Fruit fly (Drosophila melanogaster) whole organism, wandering third instar larva: ENCODE measurements around the gene RYa-R.

Experiments used
- Abd-B ChIP-seq: fragments of >200 bp; optimal IDR thresholded peaks from 2 replicates; lab custom pipeline; 2017; ENCODE audit warnings: missing biosample characterization, missing genetic modification characterization
- CG32264 ChIP-seq: fragments of 200-800 bp; sonication (Bioruptor generic); optimal IDR thresholded peaks from 2 replicates; lab custom pipeline; 2016; ENCODE audit warnings: missing biosample characterization, missing genetic modification characterization
- CG9705 ChIP-seq: fragments of 200-800 bp; sonication (Bioruptor generic); optimal IDR thresholded peaks from 2 replicates; lab custom pipeline; 2018; ENCODE audit warnings: missing biosample characterization, mild to moderate bottlenecking, missing genetic modification characterization
- CrebA ChIP-seq: fragments of 200-800 bp; sonication (Bioruptor generic); optimal IDR thresholded peaks from 2 replicates; lab custom pipeline; 2016; ENCODE audit warnings: missing biosample characterization, mild to moderate bottlenecking, missing genetic modification characterization, borderline replicate concordance
- Dfd ChIP-seq: fragments of >200 bp; optimal IDR thresholded peaks from 2 replicates; lab custom pipeline; 2017; ENCODE audit warnings: missing biosample characterization, missing genetic modification characterization
- Dif ChIP-seq: fragments of 200-275, 200-300 bp; sonication (Bioruptor generic); optimal IDR thresholded peaks from 2 replicates; lab custom pipeline; 2018; ENCODE audit warnings: missing biosample characterization, missing genetic modification characterization; ENCODE audit not compliant: partially characterized antibody
- GATAd ChIP-seq: sonication (Bioruptor generic); optimal IDR thresholded peaks from 2 replicates; lab custom pipeline; 2016; ENCODE audit warnings: missing biosample characterization, missing genetic modification characterization
- HLH106 ChIP-seq: fragments of 200-800 bp; optimal IDR thresholded peaks from 3 replicates; lab custom pipeline; 2019; ENCODE audit warnings: missing biosample characterization, mild to moderate bottlenecking, missing genetic modification characterization, moderate library complexity
- Hnf4 ChIP-seq: fragments of 200-800 bp; sonication (Bioruptor generic); optimal IDR thresholded peaks from 2 replicates; lab custom pipeline; 2016; ENCODE audit warnings: missing biosample characterization, mild to moderate bottlenecking, missing genetic modification characterization
- Hr83 ChIP-seq: fragments of 200-300 bp; sonication (Bioruptor generic); optimal IDR thresholded peaks from 2 replicates; lab custom pipeline; 2016; ENCODE audit warnings: missing biosample characterization, mild to moderate bottlenecking, missing genetic modification characterization, moderate library complexity; ENCODE audit not compliant: poor library complexity, severe bottlenecking
- Jra ChIP-seq: sonication (Bioruptor generic); optimal IDR thresholded peaks from 2 replicates; lab custom pipeline; 2016; ENCODE audit warnings: missing biosample characterization, missing genetic modification characterization
- Mio ChIP-seq: sonication (Bioruptor generic); optimal IDR thresholded peaks from 2 replicates; lab custom pipeline; 2016; ENCODE audit warnings: missing biosample characterization, missing genetic modification characterization
- Myc ChIP-seq: fragments of >200 bp; optimal IDR thresholded peaks from 2 replicates; lab custom pipeline; 2017
- N ChIP-seq: fragments of >200 bp; optimal IDR thresholded peaks from 2 replicates; lab custom pipeline; 2018; ENCODE audit warnings: missing biosample characterization, missing external identifiers, missing genetic modification characterization
- OdsH ChIP-seq: fragments of 200-800 bp; sonication (Bioruptor generic); optimal IDR thresholded peaks from 2 replicates; lab custom pipeline; 2016; ENCODE audit warnings: missing biosample characterization, mild to moderate bottlenecking, missing genetic modification characterization
- Rel ChIP-seq, 2 experiments: fragments of 200-800 bp; sonication (Bioruptor generic) in 1 of 2; optimal IDR thresholded peaks; 2 replicates in 1 of 2; 3 replicates in 1 of 2; lab custom pipeline; 2016 to 2019; ENCODE audit warnings: mild to moderate bottlenecking in 2 of 2, missing biosample characterization in 2 of 2, missing genetic modification characterization in 2 of 2, moderate library complexity in 1 of 2
- Sp1 ChIP-seq: fragments of 200-800 bp; sonication (Bioruptor generic); optimal IDR thresholded peaks from 3 replicates; lab custom pipeline; 2019; ENCODE audit warnings: missing biosample characterization, mild to moderate bottlenecking, missing genetic modification characterization, moderate library complexity
- Vsx2 ChIP-seq: fragments of 200-300, 225-300 bp; sonication (Bioruptor generic); optimal IDR thresholded peaks from 2 replicates; lab custom pipeline; 2018; ENCODE audit warnings: missing biosample characterization, missing genetic modification characterization; ENCODE audit not compliant: partially characterized antibody
- br ChIP-seq: fragments of 200-800 bp; sonication (Bioruptor generic); optimal IDR thresholded peaks from 2 replicates; lab custom pipeline; 2016; ENCODE audit warnings: missing biosample characterization, missing genetic modification characterization
- brk ChIP-seq: fragments of 200-800 bp; sonication (Bioruptor generic); optimal IDR thresholded peaks from 2 replicates; lab custom pipeline; 2016; ENCODE audit warnings: missing biosample characterization, mild to moderate bottlenecking, missing genetic modification characterization
- dl ChIP-seq, 2 experiments: fragments of 175-275, 200-275 bp in 1 of 2; fragments of 200-275 bp in 1 of 2; sonication (Bioruptor generic); optimal IDR thresholded peaks; lab custom pipeline; 2018; ENCODE audit warnings: mild to moderate bottlenecking in 2 of 2, missing biosample characterization in 2 of 2, missing genetic modification characterization in 2 of 2, moderate library complexity in 2 of 2; ENCODE audit not compliant: partially characterized antibody in 2 of 2, insufficient read depth in 1 of 2
- dmrt93B ChIP-seq: fragments of 200-800 bp; sonication (Bioruptor generic); optimal IDR thresholded peaks from 2 replicates; lab custom pipeline; 2018; ENCODE audit warnings: missing biosample characterization, mild to moderate bottlenecking, missing genetic modification characterization
- dsf ChIP-seq: sonication (Bioruptor generic); optimal IDR thresholded peaks from 2 replicates; lab custom pipeline; 2016; ENCODE audit warnings: missing biosample characterization, missing genetic modification characterization, borderline replicate concordance
- ey ChIP-seq: fragments of 200-800 bp; sonication (Bioruptor generic); optimal IDR thresholded peaks from 2 replicates; lab custom pipeline; 2016; ENCODE audit warnings: missing biosample characterization, missing genetic modification characterization
- foxo ChIP-seq, 2 experiments: fragments of 200-800 bp; sonication (Bioruptor generic); optimal IDR thresholded peaks; 2 replicates in 1 of 2; 3 replicates in 1 of 2; lab custom pipeline; 2016 to 2017; ENCODE audit warnings: missing biosample characterization in 2 of 2, missing genetic modification characterization in 2 of 2
- h ChIP-seq: fragments of 200-800 bp; sonication (Bioruptor generic); optimal IDR thresholded peaks from 3 replicates; lab custom pipeline; 2016; ENCODE audit warnings: missing biosample characterization, mild to moderate bottlenecking, missing genetic modification characterization
- lola ChIP-seq: fragments of >200 bp; optimal IDR thresholded peaks from 2 replicates; lab custom pipeline; 2017; ENCODE audit warnings: missing biosample characterization, missing genetic modification characterization
- psq ChIP-seq: fragments of 200-800 bp; sonication (Bioruptor generic); optimal IDR thresholded peaks from 3 replicates; lab custom pipeline; 2017; ENCODE audit warnings: missing biosample characterization, mild to moderate bottlenecking, missing genetic modification characterization, moderate library complexity
- rgr ChIP-seq: fragments of 200-800 bp; sonication (Bioruptor generic); optimal IDR thresholded peaks from 3 replicates; lab custom pipeline; 2016; ENCODE audit warnings: missing biosample characterization, mild to moderate bottlenecking, missing genetic modification characterization
- sv ChIP-seq: fragments of 200-800 bp; sonication (Bioruptor generic); optimal IDR thresholded peaks from 3 replicates; lab custom pipeline; 2016; ENCODE audit warnings: missing biosample characterization, missing genetic modification characterization
- tai ChIP-seq: sonication (Bioruptor generic); optimal IDR thresholded peaks from 2 replicates; lab custom pipeline; 2016; ENCODE audit warnings: missing biosample characterization, missing genetic modification characterization
- usp ChIP-seq: fragments of >200 bp; optimal IDR thresholded peaks from 2 replicates; lab custom pipeline; 2017; ENCODE audit warnings: missing biosample characterization, missing genetic modification characterization

RYa-R gene

DNA sequence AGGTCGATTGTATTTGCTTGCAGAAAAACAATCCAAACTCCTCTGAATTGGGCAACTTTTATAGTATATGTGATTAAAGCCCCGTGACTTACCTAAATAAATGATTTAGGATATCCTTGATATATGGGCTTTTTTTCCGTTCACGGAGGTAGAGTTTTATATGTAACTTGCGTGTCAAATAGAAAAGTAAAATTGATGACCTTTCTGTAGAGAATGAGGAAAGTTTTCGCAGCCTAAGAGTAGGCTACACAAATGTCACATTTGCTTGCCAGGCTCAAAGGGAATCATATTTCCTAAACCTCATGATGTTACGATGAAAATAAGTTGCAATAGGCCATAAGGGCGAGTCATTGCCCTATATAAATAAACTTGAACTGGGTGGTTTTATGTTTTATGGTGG, 59.4 kb downstream of the RYa-R start:
- no peak for TF ChIP-seq ey
- peak; percentile 14 for TF ChIP-seq Myc (lab: Kevin White, UChicago)

DNA sequence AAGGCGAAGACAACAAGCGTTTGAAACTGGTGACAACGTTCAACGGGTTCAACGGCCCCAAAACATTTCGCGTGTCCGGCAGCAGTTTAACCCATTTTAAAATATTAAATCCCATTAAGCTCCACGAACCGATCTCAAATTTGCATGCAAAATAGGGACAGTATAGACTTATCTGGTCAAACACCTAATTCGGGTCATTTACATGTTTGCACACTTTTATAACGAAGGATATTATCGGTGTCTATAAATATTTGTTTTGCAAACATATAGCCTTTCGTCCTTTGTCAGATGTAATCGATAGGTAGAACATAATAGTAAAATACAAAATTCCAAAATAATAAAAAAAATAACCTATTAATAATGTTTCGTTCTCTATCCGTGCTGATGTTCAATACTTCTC, 65.1 kb downstream of the RYa-R start, which contains the start of gene CG34292:
CG34292 (plus strand) TSS at position 301 of the 400 bp plus-strand sequence.
- no peak for TF ChIP-seq h
- no peak for TF ChIP-seq brk
- no peak for TF ChIP-seq tai
- no peak for TF ChIP-seq Sp1
- TF ChIP-seq usp (GFP tag; lab: Kevin White, UChicago) = no peak
- TF ChIP-seq Hr83 (GFP tag; lab: Kevin White, UChicago) = no peak
- TF ChIP-seq Dfd (GFP tag; lab: Kevin White, UChicago) = no peak
- no peak for TF ChIP-seq psq (GFP tag; lab: Kevin White, UChicago)
- no peak for TF ChIP-seq Myc (lab: Kevin White, UChicago)
- no peak for TF ChIP-seq dl (GFP tag; optimal IDR thresholded peaks at IDR 0.05; lab: Kevin White, UChicago; ENCODE audit: insufficient read depth in 1 of 2, partially characterized antibody in 2 of 2)
- no peak for TF ChIP-seq dsf
- no peak for TF ChIP-seq Hnf4 (GFP tag; lab: Kevin White, UChicago)
- no peak for TF ChIP-seq ey
- TF ChIP-seq Dif = no peak

DNA sequence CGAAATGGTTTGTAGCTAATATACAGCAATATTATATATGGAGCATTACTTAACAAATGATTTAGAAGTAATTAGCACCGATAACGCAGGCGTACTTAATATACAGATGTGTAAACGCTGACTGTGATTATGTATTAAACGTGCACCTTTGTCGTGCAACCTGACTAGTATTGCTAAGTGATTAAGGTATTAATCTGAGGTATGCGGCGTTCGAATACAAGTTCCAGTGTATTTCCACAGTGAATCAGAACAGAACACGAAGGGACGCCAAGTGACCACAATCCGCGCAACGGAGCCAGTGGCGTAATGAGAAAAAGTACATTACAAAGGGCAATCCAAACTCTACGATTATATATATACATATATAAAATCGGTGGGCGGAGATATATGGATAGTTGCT, 67.3 kb downstream of the RYa-R start, which contains the start of gene Nep5:
Nep5 (minus strand) TSS at position 101 of the 400 bp plus-strand sequence.
- TF ChIP-seq N (GFP tag; lab: Kevin White, UChicago) = no peak
- TF ChIP-seq GATAd (GFP tag; lab: Kevin White, UChicago) = no peak
- TF ChIP-seq ey = no peak
- TF ChIP-seq CG9705 = no peak
- no peak for TF ChIP-seq CrebA (GFP tag; lab: Kevin White, UChicago)
- TF ChIP-seq dl (GFP tag; optimal IDR thresholded peaks at IDR 0.05; lab: Kevin White, UChicago; ENCODE audit: insufficient read depth in 1 of 2, partially characterized antibody in 2 of 2) = no peak
- no peak for TF ChIP-seq Dif
- no peak for TF ChIP-seq Hnf4 (GFP tag; lab: Kevin White, UChicago)
- no peak for TF ChIP-seq Jra
- TF ChIP-seq sv = no peak
- TF ChIP-seq tai = no peak
- TF ChIP-seq Vsx2 = no peak
- no peak for TF ChIP-seq rgr (GFP tag; lab: Kevin White, UChicago)
- no peak for TF ChIP-seq HLH106 (tag; lab: Kevin White, UChicago)
- TF ChIP-seq Abd-B (GFP tag; lab: Kevin White, UChicago) = no peak
- TF ChIP-seq lola = no peak
- no peak for TF ChIP-seq brk

DNA sequence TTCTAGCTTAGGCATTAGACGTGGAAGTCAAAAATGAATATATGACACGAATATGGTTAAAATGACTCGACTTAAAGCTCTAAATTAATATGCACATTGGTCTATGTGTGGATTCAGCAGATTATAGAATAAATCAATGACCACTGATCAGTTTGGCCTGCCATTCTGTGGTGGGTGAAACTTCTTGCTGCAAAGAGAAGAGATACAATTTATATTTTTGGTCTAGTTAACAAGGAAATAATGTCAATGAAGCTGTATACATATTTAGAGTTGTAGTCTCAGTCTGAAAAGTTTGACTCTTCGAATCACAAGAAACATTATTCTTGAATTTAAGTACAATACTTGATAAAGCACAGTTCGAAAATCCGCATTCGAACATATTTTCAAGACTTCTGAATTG, 68.4 kb downstream of the RYa-R start, which contains the start of gene CG43935:
CG43935 (plus strand) TSS at position 301 of the 400 bp plus-strand sequence.
- TF ChIP-seq N (GFP tag; lab: Kevin White, UChicago) = no peak
- no peak for TF ChIP-seq ey
- TF ChIP-seq OdsH = no peak
- no peak for TF ChIP-seq Myc (lab: Kevin White, UChicago)
- no peak for TF ChIP-seq rgr (GFP tag; lab: Kevin White, UChicago)
- no peak for TF ChIP-seq CG9705
- no peak for TF ChIP-seq sv
- no peak for TF ChIP-seq Sp1
- TF ChIP-seq Mio (GFP tag; lab: Kevin White, UChicago) = no peak
- TF ChIP-seq Rel (GFP tag; optimal IDR thresholded peaks at IDR 0.05; lab: Kevin White, UChicago) = no peak
- TF ChIP-seq Rel (tag; optimal IDR thresholded peaks at IDR 0.05; lab: Kevin White, UChicago) = no peak
- TF ChIP-seq Abd-B (GFP tag; lab: Kevin White, UChicago) = no peak
- no peak for TF ChIP-seq h
- no peak for TF ChIP-seq GATAd (GFP tag; lab: Kevin White, UChicago)
- TF ChIP-seq lola = no peak
- no peak for TF ChIP-seq CG32264
- TF ChIP-seq tai = no peak
- no peak for TF ChIP-seq dmrt93B (GFP tag; lab: Kevin White, UChicago)
- TF ChIP-seq psq (GFP tag; lab: Kevin White, UChicago) = no peak

DNA sequence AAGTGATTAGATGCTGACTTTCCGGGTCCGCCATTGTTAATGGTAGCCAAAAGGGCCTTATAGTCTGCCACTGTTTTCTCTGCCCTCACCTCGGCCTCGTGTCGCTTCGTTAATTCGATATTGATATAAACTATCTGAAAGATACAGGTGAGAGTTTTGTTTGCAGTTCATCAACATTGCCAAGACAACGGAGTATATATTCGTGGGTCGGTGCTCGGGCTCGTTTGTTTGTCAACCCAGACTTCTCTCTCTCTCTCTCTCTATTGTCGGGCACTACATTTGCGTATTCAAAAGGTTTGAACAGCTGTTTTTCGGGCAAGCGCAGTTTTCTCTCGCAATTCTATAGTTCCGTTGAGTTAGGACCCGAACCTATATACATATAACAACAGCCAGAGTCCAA, 70.6 kb downstream of the RYa-R start:
- TF ChIP-seq dsf (no peak), psq (GFP tag; lab: Kevin White, UChicago) (no peak), br (GFP tag; lab: Kevin White, UChicago) (no peak), GATAd (GFP tag; lab: Kevin White, UChicago) (no peak), h (no peak), Vsx2 (no peak), Dif (no peak), foxo (GFP tag; optimal IDR thresholded peaks at IDR 0.05; lab: Kevin White, UChicago) (no peak), CG9705 (no peak), Sp1 (no peak), OdsH (no peak), dmrt93B (GFP tag; lab: Kevin White, UChicago) (no peak)
